Fruit fly (Drosophila melanogaster) whole organism, wandering third instar larva: ENCODE results near the gene mib2.
A peak's percentile ranks its signal among the peaks of the same experiment; 100 is the strongest.

Experiments used
- Abd-B ChIP-seq: fragments of >200 bp; optimal IDR thresholded peaks from 2 replicates; lab custom pipeline; 2017; ENCODE audit warnings: missing biosample characterization, missing genetic modification characterization
- CG32264 ChIP-seq: fragments of 200-800 bp; sonication (Bioruptor generic); optimal IDR thresholded peaks from 2 replicates; lab custom pipeline; 2016; ENCODE audit warnings: missing biosample characterization, missing genetic modification characterization
- CG9705 ChIP-seq: fragments of 200-800 bp; sonication (Bioruptor generic); optimal IDR thresholded peaks from 2 replicates; lab custom pipeline; 2018; ENCODE audit warnings: missing biosample characterization, mild to moderate bottlenecking, missing genetic modification characterization
- CrebA ChIP-seq: fragments of 200-800 bp; sonication (Bioruptor generic); optimal IDR thresholded peaks from 2 replicates; lab custom pipeline; 2016; ENCODE audit warnings: missing biosample characterization, mild to moderate bottlenecking, missing genetic modification characterization, borderline replicate concordance
- Dfd ChIP-seq: fragments of >200 bp; optimal IDR thresholded peaks from 2 replicates; lab custom pipeline; 2017; ENCODE audit warnings: missing biosample characterization, missing genetic modification characterization
- Dif ChIP-seq: fragments of 200-275, 200-300 bp; sonication (Bioruptor generic); optimal IDR thresholded peaks from 2 replicates; lab custom pipeline; 2018; ENCODE audit warnings: missing biosample characterization, missing genetic modification characterization; ENCODE audit not compliant: partially characterized antibody
- GATAd ChIP-seq: sonication (Bioruptor generic); optimal IDR thresholded peaks from 2 replicates; lab custom pipeline; 2016; ENCODE audit warnings: missing biosample characterization, missing genetic modification characterization
- HLH106 ChIP-seq: fragments of 200-800 bp; optimal IDR thresholded peaks from 3 replicates; lab custom pipeline; 2019; ENCODE audit warnings: missing biosample characterization, mild to moderate bottlenecking, missing genetic modification characterization, moderate library complexity
- Hnf4 ChIP-seq: fragments of 200-800 bp; sonication (Bioruptor generic); optimal IDR thresholded peaks from 2 replicates; lab custom pipeline; 2016; ENCODE audit warnings: missing biosample characterization, mild to moderate bottlenecking, missing genetic modification characterization
- Hr78 ChIP-seq: fragments of >200 bp; optimal IDR thresholded peaks from 2 replicates; lab custom pipeline; 2017; ENCODE audit warnings: missing biosample characterization, missing genetic modification characterization
- Hr83 ChIP-seq: fragments of 200-300 bp; sonication (Bioruptor generic); optimal IDR thresholded peaks from 2 replicates; lab custom pipeline; 2016; ENCODE audit warnings: missing biosample characterization, mild to moderate bottlenecking, missing genetic modification characterization, moderate library complexity; ENCODE audit not compliant: poor library complexity, severe bottlenecking
- Jra ChIP-seq: sonication (Bioruptor generic); optimal IDR thresholded peaks from 2 replicates; lab custom pipeline; 2016; ENCODE audit warnings: missing biosample characterization, missing genetic modification characterization
- Mio ChIP-seq: sonication (Bioruptor generic); optimal IDR thresholded peaks from 2 replicates; lab custom pipeline; 2016; ENCODE audit warnings: missing biosample characterization, missing genetic modification characterization
- Myc ChIP-seq: fragments of >200 bp; optimal IDR thresholded peaks from 2 replicates; lab custom pipeline; 2017
- N ChIP-seq: fragments of >200 bp; optimal IDR thresholded peaks from 2 replicates; lab custom pipeline; 2018; ENCODE audit warnings: missing biosample characterization, missing external identifiers, missing genetic modification characterization
- OdsH ChIP-seq: fragments of 200-800 bp; sonication (Bioruptor generic); optimal IDR thresholded peaks from 2 replicates; lab custom pipeline; 2016; ENCODE audit warnings: missing biosample characterization, mild to moderate bottlenecking, missing genetic modification characterization
- Rel ChIP-seq, 2 experiments: fragments of 200-800 bp; sonication (Bioruptor generic) in 1 of 2; optimal IDR thresholded peaks; 2 replicates in 1 of 2; 3 replicates in 1 of 2; lab custom pipeline; 2016 to 2019; ENCODE audit warnings: mild to moderate bottlenecking in 2 of 2, missing biosample characterization in 2 of 2, missing genetic modification characterization in 2 of 2, moderate library complexity in 1 of 2
- Sp1 ChIP-seq: fragments of 200-800 bp; sonication (Bioruptor generic); optimal IDR thresholded peaks from 3 replicates; lab custom pipeline; 2019; ENCODE audit warnings: missing biosample characterization, mild to moderate bottlenecking, missing genetic modification characterization, moderate library complexity
- Vsx2 ChIP-seq: fragments of 200-300, 225-300 bp; sonication (Bioruptor generic); optimal IDR thresholded peaks from 2 replicates; lab custom pipeline; 2018; ENCODE audit warnings: missing biosample characterization, missing genetic modification characterization; ENCODE audit not compliant: partially characterized antibody
- br ChIP-seq: fragments of 200-800 bp; sonication (Bioruptor generic); optimal IDR thresholded peaks from 2 replicates; lab custom pipeline; 2016; ENCODE audit warnings: missing biosample characterization, missing genetic modification characterization
- brk ChIP-seq: fragments of 200-800 bp; sonication (Bioruptor generic); optimal IDR thresholded peaks from 2 replicates; lab custom pipeline; 2016; ENCODE audit warnings: missing biosample characterization, mild to moderate bottlenecking, missing genetic modification characterization
- dl ChIP-seq, 2 experiments: fragments of 175-275, 200-275 bp in 1 of 2; fragments of 200-275 bp in 1 of 2; sonication (Bioruptor generic); optimal IDR thresholded peaks; lab custom pipeline; 2018; ENCODE audit warnings: mild to moderate bottlenecking in 2 of 2, missing biosample characterization in 2 of 2, missing genetic modification characterization in 2 of 2, moderate library complexity in 2 of 2; ENCODE audit not compliant: partially characterized antibody in 2 of 2, insufficient read depth in 1 of 2
- dmrt93B ChIP-seq: fragments of 200-800 bp; sonication (Bioruptor generic); optimal IDR thresholded peaks from 2 replicates; lab custom pipeline; 2018; ENCODE audit warnings: missing biosample characterization, mild to moderate bottlenecking, missing genetic modification characterization
- dsf ChIP-seq: sonication (Bioruptor generic); optimal IDR thresholded peaks from 2 replicates; lab custom pipeline; 2016; ENCODE audit warnings: missing biosample characterization, missing genetic modification characterization, borderline replicate concordance
- ey ChIP-seq: fragments of 200-800 bp; sonication (Bioruptor generic); optimal IDR thresholded peaks from 2 replicates; lab custom pipeline; 2016; ENCODE audit warnings: missing biosample characterization, missing genetic modification characterization
- foxo ChIP-seq, 2 experiments: fragments of 200-800 bp; sonication (Bioruptor generic); optimal IDR thresholded peaks; 2 replicates in 1 of 2; 3 replicates in 1 of 2; lab custom pipeline; 2016 to 2017; ENCODE audit warnings: missing biosample characterization in 2 of 2, missing genetic modification characterization in 2 of 2
- fru ChIP-seq: fragments of 200-800 bp; sonication (Bioruptor generic); optimal IDR thresholded peaks from 3 replicates; lab custom pipeline; 2016; ENCODE audit warnings: missing biosample characterization, mild to moderate bottlenecking, missing genetic modification characterization
- h ChIP-seq: fragments of 200-800 bp; sonication (Bioruptor generic); optimal IDR thresholded peaks from 3 replicates; lab custom pipeline; 2016; ENCODE audit warnings: missing biosample characterization, mild to moderate bottlenecking, missing genetic modification characterization
- jim ChIP-seq: fragments of 175-275, 200-325 bp; sonication (Bioruptor generic); optimal IDR thresholded peaks from 2 replicates; lab custom pipeline; 2016; ENCODE audit warnings: missing biosample characterization, mild to moderate bottlenecking, missing genetic modification characterization
- lola ChIP-seq: fragments of >200 bp; optimal IDR thresholded peaks from 2 replicates; lab custom pipeline; 2017; ENCODE audit warnings: missing biosample characterization, missing genetic modification characterization
- pan ChIP-seq: fragments of >200 bp; optimal IDR thresholded peaks from 2 replicates; lab custom pipeline; 2017
- psq ChIP-seq: fragments of 200-800 bp; sonication (Bioruptor generic); optimal IDR thresholded peaks from 3 replicates; lab custom pipeline; 2017; ENCODE audit warnings: missing biosample characterization, mild to moderate bottlenecking, missing genetic modification characterization, moderate library complexity
- rgr ChIP-seq: fragments of 200-800 bp; sonication (Bioruptor generic); optimal IDR thresholded peaks from 3 replicates; lab custom pipeline; 2016; ENCODE audit warnings: missing biosample characterization, mild to moderate bottlenecking, missing genetic modification characterization
- sage ChIP-seq: fragments of 200-800 bp; sonication (Bioruptor generic); optimal IDR thresholded peaks from 2 replicates; lab custom pipeline; 2016; ENCODE audit warnings: missing biosample characterization, mild to moderate bottlenecking, missing genetic modification characterization
- sv ChIP-seq: fragments of 200-800 bp; sonication (Bioruptor generic); optimal IDR thresholded peaks from 3 replicates; lab custom pipeline; 2016; ENCODE audit warnings: missing biosample characterization, missing genetic modification characterization
- tai ChIP-seq: sonication (Bioruptor generic); optimal IDR thresholded peaks from 2 replicates; lab custom pipeline; 2016; ENCODE audit warnings: missing biosample characterization, missing genetic modification characterization
- usp ChIP-seq: fragments of >200 bp; optimal IDR thresholded peaks from 2 replicates; lab custom pipeline; 2017; ENCODE audit warnings: missing biosample characterization, missing genetic modification characterization
- woc ChIP-seq: sonication (Bioruptor generic); optimal IDR thresholded peaks from 2 replicates; lab custom pipeline; 2016; ENCODE audit warnings: missing biosample characterization, mild to moderate bottlenecking, missing genetic modification characterization

Gene mib2

dm6 chr2L:19045111-19045560 lies 10.9 kb downstream of the mib2 start, which contains the start of the genes Ttc19 and Acn:
Gene Ttc19, minus strand, starts transcription at chr2L:19045148.
Gene Acn, plus strand, starts transcription at chr2L:19045355.
- TF ChIP-seq Mio (GFP tag; lab: Kevin White, UChicago) (peak; percentile 17), CrebA (no peak), CG9705 (GFP tag; lab: Kevin White, UChicago) (peak; percentile 83), dsf (GFP tag; lab: Kevin White, UChicago) (peak; percentile 93), lola (GFP tag; lab: Kevin White, UChicago) (no peak), br (peak; percentile 88), OdsH (GFP tag; lab: Kevin White, UChicago) (peak; percentile 75), foxo (GFP tag; optimal IDR thresholded peaks at IDR 0.05; lab: Kevin White, UChicago) (peak; percentile 60 to 88), usp (GFP tag; lab: Kevin White, UChicago) (no peak), dl (GFP tag; optimal IDR thresholded peaks at IDR 0.05; lab: Kevin White, UChicago; ENCODE audit: insufficient read depth in 1 of 2, partially characterized antibody in 2 of 2) (no peak), jim (no peak), CG32264 (GFP tag; lab: Kevin White, UChicago) (peak; percentile 76), pan (no peak), Hnf4 (no peak), Rel (GFP tag; optimal IDR thresholded peaks at IDR 0.05; lab: Kevin White, UChicago) (no peak), Rel (tag; optimal IDR thresholded peaks at IDR 0.05; lab: Kevin White, UChicago) (peak; percentile 45), HLH106 (tag; lab: Kevin White, UChicago) (peak; percentile 83), sv (peak; percentile 82), Dfd (GFP tag; lab: Kevin White, UChicago) (no peak), Sp1 (GFP tag; lab: Kevin White, UChicago) (peak; percentile 81), psq (GFP tag; lab: Kevin White, UChicago) (peak; percentile 78), Abd-B (GFP tag; lab: Kevin White, UChicago) (no peak), tai (GFP tag; lab: Kevin White, UChicago) (no peak), woc (peak; percentile 86), ey (GFP tag; lab: Kevin White, UChicago) (peak; percentile 89), h (GFP tag; lab: Kevin White, UChicago) (peak; percentile 90), N (GFP tag; lab: Kevin White, UChicago) (no peak), GATAd (GFP tag; lab: Kevin White, UChicago) (peak; percentile 73), Vsx2 (GFP tag; lab: Kevin White, UChicago) (no peak), rgr (GFP tag; lab: Kevin White, UChicago) (peak; percentile 90), Hr83 (GFP tag; lab: Kevin White, UChicago) (peak; percentile 66), dmrt93B (GFP tag; lab: Kevin White, UChicago) (no peak), brk (GFP tag; lab: Kevin White, UChicago) (no peak), Dif (GFP tag; lab: Kevin White, UChicago) (no peak), Hr78 (no peak), sage (GFP tag; lab: Kevin White, UChicago) (no peak), Jra (GFP tag; lab: Kevin White, UChicago) (peak; percentile 95), Myc (lab: Kevin White, UChicago) (peak; percentile 41), fru (GFP tag; lab: Kevin White, UChicago) (peak; percentile 88)

- peak; percentile 15 for TF ChIP-seq HLH106 (tag; lab: Kevin White, UChicago)
- TF ChIP-seq Dif (GFP tag; lab: Kevin White, UChicago): no peak
- TF ChIP-seq psq (GFP tag; lab: Kevin White, UChicago): peak; percentile 20
- TF ChIP-seq ey (GFP tag; lab: Kevin White, UChicago): no peak
- no peak for TF ChIP-seq foxo (GFP tag; optimal IDR thresholded peaks at IDR 0.05; lab: Kevin White, UChicago)
- TF ChIP-seq dmrt93B (GFP tag; lab: Kevin White, UChicago): no peak
- peak; percentile 29 for TF ChIP-seq Hnf4
- TF ChIP-seq Sp1 (GFP tag; lab: Kevin White, UChicago): peak; percentile 15
- peak; percentile 16 for TF ChIP-seq rgr (GFP tag; lab: Kevin White, UChicago)
- no peak for TF ChIP-seq brk (GFP tag; lab: Kevin White, UChicago)
- TF ChIP-seq OdsH (GFP tag; lab: Kevin White, UChicago): peak; percentile 4
- TF ChIP-seq h (GFP tag; lab: Kevin White, UChicago): peak; percentile 0
- peak; percentile 22 for TF ChIP-seq fru (GFP tag; lab: Kevin White, UChicago)
- TF ChIP-seq Mio (GFP tag; lab: Kevin White, UChicago): no peak
Observed at dm6 chr2L:19048912-19049311, 14.7 kb downstream of the mib2 start, which contains the start of gene CG10470. Gene CG10470, plus strand, starts transcription at chr2L:19049076.
